Worm (Caenorhabditis elegans) whole organism, young adult: ENCODE measurements around the gene sid-2.

Source experiments
- B0261.1 ChIP-seq: sonication (generic microtip); optimal IDR thresholded peaks from 2 replicates; lab custom pipeline; 2016; ENCODE audit warnings: mild to moderate bottlenecking, missing genetic modification characterization, moderate library complexity, missing compliant biosample characterization
- F37B4.10 ChIP-seq: fragments of 200-800 bp; sonication (Bioruptor generic); IDR thresholded peaks from 2 replicates; pipeline ENCODE4 v1.3.6; 2022; ENCODE audit warnings: missing genetic modification characterization, missing compliant biosample characterization
- F39B2.1 ChIP-seq: fragments of 200-800 bp; sonication (Bioruptor generic); IDR thresholded peaks from 2 replicates; pipeline ENCODE4 v1.3.6; 2022; ENCODE audit warnings: missing genetic modification reagents, missing genetic modification characterization, missing compliant biosample characterization
- F55B11.4 ChIP-seq: sonication (generic microtip); optimal IDR thresholded peaks from 2 replicates; lab custom pipeline; 2016; ENCODE audit warnings: missing compliant biosample characterization, missing genetic modification characterization, borderline replicate concordance; ENCODE audit not compliant: insufficient read depth
- F57C9.4 ChIP-seq: sonication (generic microtip); optimal IDR thresholded peaks from 2 replicates; lab custom pipeline; 2017; ENCODE audit warnings: mild to moderate bottlenecking, missing genetic modification characterization, missing compliant biosample characterization
- K11D2.4 ChIP-seq: fragments of 200-800 bp; sonication (Bioruptor generic); IDR thresholded peaks from 2 replicates; pipeline ENCODE4 v1.3.6; 2022; ENCODE audit warnings: missing genetic modification reagents, missing genetic modification characterization, missing compliant biosample characterization
- K12H6.12 ChIP-seq: fragments of 200-800 bp; sonication (Bioruptor generic); optimal IDR thresholded peaks from 2 replicates; lab custom pipeline; 2018; ENCODE audit warnings: mild to moderate bottlenecking, missing genetic modification characterization, missing compliant biosample characterization
- T07F8.4 ChIP-seq: sonication (generic microtip); optimal IDR thresholded peaks from 2 replicates; lab custom pipeline; 2016; ENCODE audit warnings: mild to moderate bottlenecking, missing genetic modification characterization, moderate library complexity, missing compliant biosample characterization
- Y79H2A.3 ChIP-seq: fragments of 200-800 bp; sonication (Bioruptor generic); conservative IDR thresholded peaks from 2 replicates; pipeline ENCODE4 v1.3.6; 2022; ENCODE audit warnings: missing genetic modification reagents, missing genetic modification characterization, missing compliant biosample characterization
- ZK185.1 ChIP-seq: sonication (generic microtip); optimal IDR thresholded peaks from 2 replicates; lab custom pipeline; 2016; ENCODE audit warnings: mild to moderate bottlenecking, missing genetic modification characterization, missing compliant biosample characterization; ENCODE audit not compliant: poor library complexity, severe bottlenecking
- akir-1 ChIP-seq: fragments of 200-800 bp; sonication (Bioruptor generic); optimal IDR thresholded peaks from 2 replicates; lab custom pipeline; 2018; ENCODE audit warnings: mild to moderate bottlenecking, missing genetic modification characterization, moderate library complexity, missing compliant biosample characterization
- ama-1 ChIP-seq, 3 experiments: fragments of 150-350 bp in 1 of 3; sonication (generic microtip) in 2 of 3; optimal IDR thresholded peaks; 2 replicates each; lab custom pipeline; 2014 to 2018; ENCODE audit warnings: missing biosample characterization in 2 of 3, missing genetic modification characterization in 2 of 3, missing genetic modification reagents in 2 of 3
- aptf-2 ChIP-seq: fragments of 200-800 bp; sonication (Bioruptor generic); conservative IDR thresholded peaks from 2 replicates; pipeline ENCODE4 v1.3.6; 2022; ENCODE audit warnings: missing genetic modification reagents, missing genetic modification characterization, missing compliant biosample characterization
- atf-7 ChIP-seq: sonication (generic microtip); optimal IDR thresholded peaks from 2 replicates; lab custom pipeline; 2017; ENCODE audit warnings: mild to moderate bottlenecking, missing genetic modification characterization, missing compliant biosample characterization
- athp-1 ChIP-seq: sonication (generic microtip); optimal IDR thresholded peaks from 2 replicates; lab custom pipeline; 2017; ENCODE audit warnings: mild to moderate bottlenecking, missing genetic modification characterization, missing compliant biosample characterization
- attf-3 ChIP-seq: fragments of 200-800 bp; sonication (Bioruptor generic); conservative IDR thresholded peaks from 2 replicates; pipeline ENCODE4 v1.3.6; 2022; ENCODE audit warnings: missing genetic modification reagents, missing genetic modification characterization, missing compliant biosample characterization
- attf-6 ChIP-seq: fragments of 200-800 bp; sonication (Bioruptor generic); IDR thresholded peaks from 2 replicates; pipeline ENCODE4 v1.3.6; 2022; ENCODE audit warnings: missing genetic modification reagents, missing genetic modification characterization, missing compliant biosample characterization
- ccch-3 ChIP-seq: fragments of 200-800 bp; sonication (Bioruptor generic); optimal IDR thresholded peaks from 2 replicates; lab custom pipeline; 2018; ENCODE audit warnings: mild to moderate bottlenecking, missing genetic modification characterization, missing compliant biosample characterization
- cebp-1 ChIP-seq, 2 experiments: fragments of 200-800 bp in 1 of 2; sonication (Bioruptor generic) in 1 of 2; sonication (generic microtip) in 1 of 2; IDR thresholded peaks in 1 of 2; optimal IDR thresholded peaks in 1 of 2; 2 replicates each; pipeline versions ENCODE4 v1.3.6 to Lab custom; 2017 to 2022; ENCODE audit warnings: missing compliant biosample characterization in 2 of 2, missing genetic modification characterization in 2 of 2, mild to moderate bottlenecking in 1 of 2, missing genetic modification reagents in 1 of 2, moderate library complexity in 1 of 2
- ceh-40 ChIP-seq: fragments of 200-800 bp; sonication (Bioruptor generic); IDR thresholded peaks from 2 replicates; pipeline ENCODE4 v1.3.6; 2022; ENCODE audit warnings: missing genetic modification characterization, missing compliant biosample characterization
- ceh-58 ChIP-seq: fragments of 200-800 bp; sonication (Bioruptor generic); IDR thresholded peaks from 2 replicates; pipeline ENCODE4 v1.3.6; 2022; ENCODE audit warnings: missing genetic modification characterization, missing compliant biosample characterization
- ceh-79 ChIP-seq: sonication (generic microtip); optimal IDR thresholded peaks from 2 replicates; lab custom pipeline; 2017; ENCODE audit warnings: mild to moderate bottlenecking, missing genetic modification characterization, missing compliant biosample characterization
- die-1 ChIP-seq: sonication (generic microtip); optimal IDR thresholded peaks from 2 replicates; lab custom pipeline; 2016; ENCODE audit warnings: missing genotype, mild to moderate bottlenecking, missing genetic modification characterization, missing compliant biosample characterization
- dpff-1 ChIP-seq: sonication (generic microtip); optimal IDR thresholded peaks from 2 replicates; lab custom pipeline; 2017; ENCODE audit warnings: mild to moderate bottlenecking, missing genetic modification characterization, missing compliant biosample characterization
- fkh-3 ChIP-seq: sonication (generic microtip); optimal IDR thresholded peaks from 2 replicates; lab custom pipeline; 2016; ENCODE audit warnings: mild to moderate bottlenecking, missing genetic modification characterization, missing compliant biosample characterization
- gei-17 ChIP-seq: fragments of 200-800 bp; sonication (Bioruptor generic); optimal IDR thresholded peaks from 2 replicates; lab custom pipeline; 2018; ENCODE audit warnings: mild to moderate bottlenecking, missing genetic modification characterization, missing compliant biosample characterization
- him-1 ChIP-seq: sonication (generic microtip); optimal IDR thresholded peaks from 2 replicates; lab custom pipeline; 2016; ENCODE audit warnings: missing genotype, missing genetic modification reagents, missing genetic modification characterization, missing compliant biosample characterization
- hmg-20 ChIP-seq: fragments of 200-800 bp; sonication (Bioruptor generic); IDR thresholded peaks from 2 replicates; pipeline ENCODE4 v1.3.6; 2022; ENCODE audit warnings: missing genetic modification reagents, missing genetic modification characterization, missing compliant biosample characterization
- let-526 ChIP-seq: fragments of 200-800 bp; sonication (Bioruptor generic); IDR thresholded peaks from 2 replicates; pipeline ENCODE4 v1.3.6; 2022; ENCODE audit warnings: missing genetic modification reagents, missing genetic modification characterization, missing compliant biosample characterization
- lin-40 ChIP-seq: sonication (generic microtip); optimal IDR thresholded peaks from 2 replicates; lab custom pipeline; 2016; ENCODE audit warnings: missing genetic modification characterization, mild to moderate bottlenecking, missing compliant biosample characterization, missing genotype, missing genetic modification reagents
- lsl-1 ChIP-seq: fragments of 200-800 bp; sonication (Bioruptor generic); optimal IDR thresholded peaks from 2 replicates; lab custom pipeline; 2018; ENCODE audit warnings: mild to moderate bottlenecking, missing genetic modification characterization, moderate library complexity, missing compliant biosample characterization
- mxl-1 ChIP-seq: sonication (generic microtip); optimal IDR thresholded peaks from 2 replicates; lab custom pipeline; 2016; ENCODE audit warnings: missing genetic modification characterization, missing compliant biosample characterization
- nfya-1 ChIP-seq: sonication (generic microtip); optimal IDR thresholded peaks from 2 replicates; lab custom pipeline; 2017; ENCODE audit warnings: antibody characterized with exemption, missing compliant biosample characterization, missing genetic modification characterization, borderline replicate concordance; ENCODE audit not compliant: insufficient read depth
- nfya-2 ChIP-seq: fragments of 200-800 bp; sonication (Bioruptor generic); IDR thresholded peaks from 2 replicates; pipeline ENCODE4 v1.3.6; 2022; ENCODE audit warnings: missing genetic modification reagents, missing genetic modification characterization, missing compliant biosample characterization
- nhr-120 ChIP-seq: fragments of 200-800 bp; sonication (Bioruptor generic); IDR thresholded peaks from 2 replicates; pipeline ENCODE4 v1.3.6; 2022; ENCODE audit warnings: missing genetic modification characterization, missing compliant biosample characterization
- nhr-27 ChIP-seq: fragments of 200-800 bp; sonication (Bioruptor generic); optimal IDR thresholded peaks from 2 replicates; lab custom pipeline; 2018; ENCODE audit warnings: mild to moderate bottlenecking, missing genetic modification characterization, moderate library complexity, missing compliant biosample characterization
- pbrm-1 ChIP-seq: fragments of 200-800 bp; sonication (Bioruptor generic); IDR thresholded peaks from 2 replicates; pipeline ENCODE4 v1.3.6; 2022; ENCODE audit warnings: missing genetic modification reagents, missing genetic modification characterization, missing compliant biosample characterization
- pha-4 ChIP-seq: fragments of 150-350 bp; sonication (generic microtip); optimal IDR thresholded peaks from 2 replicates; lab custom pipeline; 2014; ENCODE audit warnings: missing biosample characterization, missing genetic modification reagents, missing genetic modification characterization
- sdz-38 ChIP-seq: sonication (generic microtip); optimal IDR thresholded peaks from 2 replicates; lab custom pipeline; 2016; ENCODE audit warnings: missing genotype, missing genetic modification characterization, missing compliant biosample characterization
- snpc-1.3 ChIP-seq: sonication (generic microtip); optimal IDR thresholded peaks from 2 replicates; lab custom pipeline; 2017; ENCODE audit warnings: missing genetic modification characterization, mild to moderate bottlenecking, missing compliant biosample characterization, antibody characterized with exemption, moderate library complexity, missing genotype, missing genetic modification reagents; ENCODE audit not compliant: insufficient read depth
- tbx-9 ChIP-seq: sonication (generic microtip); optimal IDR thresholded peaks from 2 replicates; lab custom pipeline; 2016; ENCODE audit warnings: borderline replicate concordance, missing genetic modification characterization, inconsistent platforms, missing compliant biosample characterization
- tlf-1 ChIP-seq: fragments of 200-800 bp; sonication (Bioruptor generic); optimal IDR thresholded peaks from 2 replicates; lab custom pipeline; 2018; ENCODE audit warnings: mild to moderate bottlenecking, missing genetic modification characterization, missing compliant biosample characterization
- unc-130 ChIP-seq: sonication (generic microtip); optimal IDR thresholded peaks from 2 replicates; lab custom pipeline; 2016; ENCODE audit warnings: missing genetic modification reagents, missing genetic modification characterization, missing compliant biosample characterization
- unc-62 ChIP-seq: fragments of 150-350 bp; optimal IDR thresholded peaks from 2 replicates; lab custom pipeline; 2014; ENCODE audit warnings: missing biosample characterization, missing genetic modification reagents, missing genetic modification characterization
- zfh-2 ChIP-seq: fragments of 200-800 bp; sonication (Bioruptor generic); conservative IDR thresholded peaks from 2 replicates; pipeline ENCODE4 v1.3.6; 2022; ENCODE audit warnings: missing genetic modification reagents, missing genetic modification characterization, missing compliant biosample characterization
- ztf-25 ChIP-seq: fragments of 200-800 bp; sonication (Bioruptor generic); IDR thresholded peaks from 2 replicates; pipeline ENCODE4 v1.3.6; 2022; ENCODE audit warnings: missing genetic modification reagents, missing genetic modification characterization, missing compliant biosample characterization
- ztf-26 ChIP-seq: sonication (generic microtip); optimal IDR thresholded peaks from 2 replicates; lab custom pipeline; 2017; ENCODE audit warnings: missing genetic modification characterization, missing compliant biosample characterization
- ztf-6 ChIP-seq: fragments of 200-800 bp; sonication (Bioruptor generic); IDR thresholded peaks from 2 replicates; pipeline ENCODE4 v1.3.6; 2022; ENCODE audit warnings: missing genetic modification reagents, missing genetic modification characterization, missing compliant biosample characterization

The sid-2 gene

ce11 chrIII:13694048-13694447 is 14.8 kb downstream of the sid-2 start (continued):
- no peak for TF ChIP-seq F55B11.4
- no peak for TF ChIP-seq ceh-40 (GFP tag; lab: Robert Waterston, UW)
- TF ChIP-seq nfya-2 (GFP tag; lab: Robert Waterston, UW): no peak
- no peak for TF ChIP-seq T07F8.4
- TF ChIP-seq hmg-20 (GFP tag; lab: Robert Waterston, UW): no peak
- no peak for TF ChIP-seq fkh-3
- TF ChIP-seq akir-1 (GFP tag; lab: Kevin White, UChicago): no peak
- TF ChIP-seq F57C9.4 (tag; lab: Kevin White, UChicago): no peak
- no peak for TF ChIP-seq gei-17 (GFP tag; lab: Kevin White, UChicago)
- TF ChIP-seq tlf-1 (GFP tag; lab: Kevin White, UChicago): no peak
- no peak for TF ChIP-seq K12H6.12 (tag; lab: Kevin White, UChicago)
- no peak for TF ChIP-seq zfh-2 (GFP tag; lab: Robert Waterston, UW)
- TF ChIP-seq ceh-58 (GFP tag; lab: Robert Waterston, UW): no peak
- TF ChIP-seq cebp-1 (GFP tag; IDR thresholded peaks at IDR 0.05; lab: Robert Waterston, UW): no peak
- peak; percentile 63 for TF ChIP-seq cebp-1 (tag; optimal IDR thresholded peaks at IDR 0.05; lab: Kevin White, UChicago)
- TF ChIP-seq attf-6 (GFP tag; lab: Robert Waterston, UW): no peak
- no peak for TF ChIP-seq nfya-1 (tag; lab: Kevin White, UChicago)
- no peak for TF ChIP-seq athp-1 (tag; lab: Kevin White, UChicago)
- no peak for TF ChIP-seq aptf-2 (GFP tag; lab: Robert Waterston, UW)
- TF ChIP-seq nhr-27: no peak
- TF ChIP-seq ama-1 (optimal IDR thresholded peaks at IDR 0.05; lab: Kevin White, UChicago): no peak
- TF ChIP-seq ama-1 (GFP tag; optimal IDR thresholded peaks at IDR 0.05; lab: Kevin White, UChicago): no peak
- TF ChIP-seq ztf-6 (GFP tag; lab: Robert Waterston, UW): 0 out of 2 replicates have a peak, but pooled peaks have one; percentile 42
- no peak for TF ChIP-seq let-526
- no peak for TF ChIP-seq ceh-79 (tag; lab: Kevin White, UChicago)
- no peak for TF ChIP-seq nhr-120 (GFP tag; lab: Robert Waterston, UW)
- TF ChIP-seq ccch-3 (GFP tag; lab: Kevin White, UChicago): no peak
- peak; percentile 55 for TF ChIP-seq ZK185.1 (tag; lab: Kevin White, UChicago)
- peak; percentile 47 for TF ChIP-seq atf-7 (tag; lab: Kevin White, UChicago)
- TF ChIP-seq pha-4 (tag; lab: Kevin White, UChicago): peak; percentile 4
- peak; percentile 54 for TF ChIP-seq ztf-26 (tag; lab: Kevin White, UChicago)
- 0 out of 2 replicates have a peak, but pooled peaks have one; percentile 39 for TF ChIP-seq pbrm-1 (GFP tag; lab: Robert Waterston, UW)
- no peak for TF ChIP-seq snpc-1.3 (tag; lab: Kevin White, UChicago)
- TF ChIP-seq Y79H2A.3 (GFP tag; lab: Robert Waterston, UW): no peak
- no peak for TF ChIP-seq lsl-1 (GFP tag; lab: Kevin White, UChicago)
- no peak for TF ChIP-seq tbx-9
- TF ChIP-seq die-1 (tag; lab: Kevin White, UChicago): no peak
- TF ChIP-seq unc-130 (GFP tag; lab: Kevin White, UChicago): no peak
- no peak for TF ChIP-seq B0261.1 (tag; lab: Kevin White, UChicago)
- no peak for TF ChIP-seq mxl-1 (tag; lab: Kevin White, UChicago)
- TF ChIP-seq F39B2.1 (GFP tag; lab: Robert Waterston, UW): no peak
- no peak for TF ChIP-seq dpff-1
- no peak for TF ChIP-seq attf-3 (GFP tag; lab: Robert Waterston, UW)
- TF ChIP-seq K11D2.4 (GFP tag; lab: Robert Waterston, UW): 0 out of 2 replicates have a peak, but pooled peaks have one; percentile 44
- TF ChIP-seq lin-40 (tag; lab: Kevin White, UChicago): peak; percentile 77
- TF ChIP-seq unc-62 (GFP tag; lab: Kevin White, UChicago): no peak
- no peak for TF ChIP-seq F37B4.10 (GFP tag; lab: Robert Waterston, UW)
- no peak for TF ChIP-seq sdz-38 (tag; lab: Kevin White, UChicago)
- TF ChIP-seq him-1 (tag; lab: Kevin White, UChicago): peak; percentile 87
- TF ChIP-seq ztf-25 (GFP tag; lab: Robert Waterston, UW): no peak
